Fruit fly (Drosophila melanogaster): ENCODE measurements around the gene Or22c.

The Or22c gene

DNA sequence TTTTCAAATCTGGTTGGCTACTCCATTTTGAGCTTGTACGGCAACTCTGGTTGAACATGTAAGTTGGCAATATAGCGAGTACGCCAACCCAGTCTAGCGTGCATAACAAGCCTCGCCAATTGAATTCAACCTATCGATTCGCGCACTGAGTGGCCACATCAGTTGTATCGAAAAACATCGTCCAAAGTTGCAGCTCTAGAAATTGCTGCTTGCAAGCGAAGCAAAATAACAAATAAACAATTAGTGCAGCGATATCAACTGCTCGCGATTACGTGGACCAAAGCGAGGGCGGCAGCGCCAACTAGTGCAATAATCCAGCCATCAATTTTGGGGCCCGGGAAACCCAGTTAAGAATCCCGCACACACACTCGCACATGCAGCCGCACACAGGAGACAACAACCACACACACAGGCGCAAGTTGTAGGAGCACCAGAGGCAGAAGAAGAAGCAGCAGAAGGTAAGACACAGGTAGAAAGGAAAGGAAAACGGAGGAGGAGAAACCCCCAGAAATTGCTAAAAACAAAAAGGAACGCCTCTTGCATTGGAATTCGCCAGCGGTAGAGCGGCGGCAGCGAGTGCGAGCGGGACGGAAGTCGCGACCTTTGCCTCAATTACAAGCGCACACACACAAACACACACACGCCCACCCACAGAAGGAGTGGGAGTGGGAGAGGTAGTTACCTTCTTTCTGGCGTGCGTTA is 16.7 kb upstream of the Or22c start:
- no peak for TF ChIP-seq noc (tag; optimal IDR thresholded peaks at IDR 0.05)

DNA sequence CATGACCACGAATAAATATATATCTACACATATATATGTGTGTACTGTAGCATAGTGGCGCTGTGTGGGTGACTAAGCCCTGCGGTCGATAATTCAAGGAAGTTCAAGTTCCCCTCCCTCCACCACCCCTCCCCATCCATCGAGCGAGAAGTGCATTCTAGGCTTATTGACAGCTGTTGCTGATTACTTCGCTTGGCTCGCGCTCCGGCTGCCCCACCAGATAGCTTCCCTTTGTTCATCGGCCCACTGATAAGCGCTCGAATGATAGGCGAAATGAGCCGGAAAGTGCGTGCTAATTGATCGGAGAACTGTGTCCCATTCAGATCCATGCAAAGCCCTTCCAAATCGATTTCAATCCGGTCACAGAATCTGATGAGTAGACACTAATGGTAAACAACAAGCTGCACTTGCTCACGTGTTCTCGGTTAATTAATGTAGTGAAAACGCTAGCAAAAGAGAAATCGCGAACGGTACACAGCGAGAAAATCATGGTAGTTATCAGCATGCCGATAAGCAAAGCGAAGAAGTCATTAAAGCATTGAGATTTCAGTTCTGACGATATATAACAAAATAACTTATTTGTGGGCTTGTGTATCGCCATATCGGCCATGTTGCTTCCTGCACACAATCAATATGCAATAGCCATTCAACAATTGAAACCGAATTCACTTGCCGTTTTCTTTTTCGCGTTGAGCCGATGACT is 16.0 kb upstream of the Or22c start:
- no peak for TF ChIP-seq noc (tag; optimal IDR thresholded peaks at IDR 0.05)

DNA sequence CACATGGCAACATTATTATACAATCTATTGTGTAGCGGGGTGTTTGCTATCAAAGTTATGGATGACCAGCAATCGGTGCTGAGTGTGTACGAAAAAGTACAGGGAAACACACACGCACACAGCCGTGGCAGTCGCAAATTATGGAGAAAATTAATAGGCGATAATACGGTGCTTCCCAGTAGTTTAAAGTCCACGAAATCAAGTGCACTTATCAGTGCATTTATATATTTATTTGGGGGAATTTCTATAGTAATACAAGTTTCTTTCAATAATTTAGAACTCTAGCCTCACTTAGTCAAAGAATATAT is 15.5 kb upstream of the Or22c start:
- TF ChIP-seq noc (tag; optimal IDR thresholded peaks at IDR 0.05) = no peak

DNA sequence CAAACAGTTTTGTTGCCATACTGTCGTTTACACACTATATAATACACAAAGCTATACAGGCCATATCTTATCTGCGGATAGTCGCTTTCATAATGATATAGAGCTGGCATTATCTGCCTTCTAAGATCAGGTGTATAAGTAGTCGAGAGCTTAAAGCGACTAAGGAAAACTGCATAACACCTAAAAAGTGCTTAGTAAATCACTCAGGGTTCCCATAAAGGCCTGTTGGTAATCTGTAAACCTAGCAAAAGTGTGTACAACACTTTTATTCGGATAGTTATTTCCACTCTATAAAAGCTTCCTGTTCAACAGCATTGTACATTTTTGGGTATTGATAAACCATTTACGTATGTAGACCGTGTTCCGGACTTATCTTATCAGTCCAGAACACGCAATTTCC is 14.9 kb upstream of the Or22c start:
- TF ChIP-seq noc (tag; optimal IDR thresholded peaks at IDR 0.05) = no peak

DNA sequence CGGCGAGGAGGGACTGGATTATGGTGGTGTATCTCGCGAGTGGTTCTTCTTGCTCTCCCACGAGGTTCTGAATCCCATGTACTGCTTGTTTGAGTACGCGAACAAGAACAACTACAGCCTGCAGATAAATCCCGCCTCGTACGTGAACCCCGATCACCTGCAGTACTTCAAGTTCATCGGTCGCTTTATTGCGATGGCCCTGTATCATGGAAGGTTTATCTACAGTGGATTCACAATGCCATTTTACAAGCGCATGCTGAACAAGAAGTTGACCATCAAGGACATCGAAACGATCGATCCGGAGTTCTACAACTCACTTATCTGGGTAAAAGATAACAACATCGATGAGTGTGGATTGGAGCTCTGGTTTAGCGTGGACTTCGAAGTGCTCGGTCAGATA is 12.3 kb upstream of the Or22c start:
- TF ChIP-seq noc (tag; optimal IDR thresholded peaks at IDR 0.05) = no peak

DNA sequence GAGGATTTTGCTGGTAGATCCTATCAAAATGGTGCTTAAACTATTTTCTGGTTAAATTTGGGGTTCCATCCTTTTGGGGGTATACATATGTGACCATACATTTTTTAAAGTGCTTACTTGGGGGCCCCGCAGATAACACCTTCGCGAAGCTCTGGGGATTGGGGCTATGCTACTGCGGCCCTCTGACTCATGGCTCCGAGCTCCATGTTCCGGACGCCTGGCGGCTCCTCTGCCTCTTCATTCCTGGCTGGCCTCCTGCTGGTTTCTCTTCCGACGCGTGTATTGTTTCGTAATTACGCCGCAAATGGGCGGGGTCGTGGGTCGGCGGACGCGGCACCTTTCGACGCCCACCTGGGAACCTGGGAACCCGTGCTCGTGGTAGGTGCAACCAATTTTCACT is 9.6 kb upstream of the Or22c start:
- no peak for TF ChIP-seq noc (tag; optimal IDR thresholded peaks at IDR 0.05)

DNA sequence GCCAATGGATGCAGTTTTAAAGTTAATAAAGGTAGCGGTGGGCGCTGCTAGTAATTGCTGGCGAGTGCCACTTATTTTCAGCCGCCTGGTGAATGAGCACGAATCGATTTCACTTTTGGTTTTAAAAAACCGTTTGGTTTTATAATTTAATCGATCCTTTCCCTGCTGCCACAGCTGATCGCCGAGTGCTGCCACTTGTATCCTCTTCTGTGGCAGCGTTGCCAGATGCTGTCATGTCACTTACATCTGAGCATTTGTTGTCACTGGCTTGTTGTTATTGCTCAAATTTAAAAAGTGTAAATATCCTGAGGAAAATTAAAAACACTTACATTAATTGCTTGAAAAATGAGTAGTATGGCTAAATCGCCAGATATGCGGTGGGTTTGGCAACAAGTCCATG is 9.1 kb upstream of the Or22c start, which contains the start of gene Kebab:
Gene Kebab, plus strand, starts transcription at position 230 of the 400 bp plus-strand sequence.
- no peak for TF ChIP-seq noc (tag; optimal IDR thresholded peaks at IDR 0.05)

DNA sequence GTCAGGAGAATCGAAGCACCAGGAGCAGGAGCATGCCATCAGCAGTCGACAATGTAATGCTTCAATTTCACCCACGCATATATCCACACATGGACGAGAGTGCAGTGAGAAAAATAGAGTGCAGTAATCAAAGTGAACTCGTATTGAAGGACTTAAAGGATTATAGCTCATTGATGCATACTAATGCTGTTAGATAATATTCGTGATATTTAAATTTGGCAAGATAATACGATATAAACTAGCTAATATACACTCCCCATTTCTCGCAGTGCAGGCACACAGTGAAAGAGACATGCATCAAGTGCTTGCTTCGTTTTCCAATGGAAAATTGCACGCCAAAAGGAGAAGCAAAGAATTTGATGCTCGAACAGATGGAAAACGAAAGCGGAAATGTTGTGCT is 18.6 kb downstream of the Or22c start:
- no peak for TF ChIP-seq noc (tag; optimal IDR thresholded peaks at IDR 0.05)

DNA sequence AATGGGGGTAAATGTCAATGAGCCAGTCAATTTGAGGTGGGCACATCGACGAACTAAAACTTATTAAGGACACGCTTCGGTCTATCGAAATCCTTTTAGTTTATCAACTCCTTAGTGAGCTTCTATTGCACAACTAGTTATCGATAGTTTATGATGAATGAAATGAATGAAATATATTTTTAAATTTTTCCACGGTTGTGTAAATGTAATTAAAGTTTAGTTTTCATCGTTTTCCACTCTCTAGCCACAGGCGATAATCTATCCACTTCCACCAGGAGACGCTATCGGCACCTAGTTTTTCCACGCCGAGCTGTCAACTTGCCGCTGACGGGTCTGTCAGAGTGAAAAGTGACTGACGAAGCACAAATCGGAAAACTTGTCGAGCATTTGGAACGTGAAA is 25.2 kb downstream of the Or22c start, which contains the start of gene CG12674:
Gene CG12674, plus strand, starts transcription at position 301 of the 400 bp plus-strand sequence.
- no peak for TF ChIP-seq noc (tag; optimal IDR thresholded peaks at IDR 0.05)

DNA sequence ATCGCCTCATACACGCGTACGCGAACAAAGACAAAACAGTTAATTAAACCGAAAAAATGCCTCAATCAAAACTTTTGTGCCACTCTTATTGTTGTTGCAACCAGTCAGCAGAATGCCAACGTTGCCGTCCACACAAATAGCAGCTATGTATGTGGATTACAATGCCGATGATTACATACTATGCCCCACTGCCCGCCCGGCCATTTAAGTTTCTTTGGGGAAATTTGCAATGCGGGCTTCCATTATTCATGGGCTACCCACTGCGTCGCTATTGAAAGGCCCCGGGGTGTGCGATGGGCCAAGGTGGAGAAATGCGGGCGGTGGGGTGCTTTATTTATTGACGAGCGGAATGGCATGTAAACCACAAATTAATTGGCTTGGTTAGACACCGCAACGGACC is 30.0 kb downstream of the Or22c start:
- no peak for TF ChIP-seq noc (tag; optimal IDR thresholded peaks at IDR 0.05)

DNA sequence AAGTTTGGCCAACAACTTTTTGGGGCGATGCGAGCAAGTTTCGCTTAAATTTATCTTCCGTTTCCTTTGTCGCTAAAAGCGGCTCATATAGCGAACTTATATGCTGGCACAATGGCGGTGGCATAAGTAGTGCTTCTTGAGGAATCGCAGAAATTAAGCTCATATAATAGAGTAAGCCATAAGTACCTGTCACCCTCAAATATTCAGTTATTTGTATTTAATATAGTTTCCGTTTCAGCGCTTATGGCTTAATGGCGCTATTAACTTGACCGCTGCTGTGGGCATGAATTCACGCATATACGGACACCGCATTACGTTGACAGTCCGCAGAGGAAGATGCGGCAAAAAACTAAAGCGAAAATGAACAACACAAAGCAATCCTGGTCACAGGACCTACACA is 35.8 kb downstream of the Or22c start:
- TF ChIP-seq noc (tag; optimal IDR thresholded peaks at IDR 0.05) = no peak
